Worm (Caenorhabditis elegans) whole organism, late embryonic: Measurements from ENCODE around the gene F01F1.14.

Experiments
- C08G9.2 ChIP-seq: sonication (generic microtip); optimal IDR thresholded peaks from 2 replicates; lab custom pipeline; 2016; ENCODE audit warnings: mild to moderate bottlenecking, missing genetic modification characterization, moderate library complexity, missing compliant biosample characterization
- C38D4.7 ChIP-seq: fragments of 200-800 bp; sonication (Bioruptor generic); optimal IDR thresholded peaks from 2 replicates; lab custom pipeline; 2018; ENCODE audit warnings: mild to moderate bottlenecking, missing genetic modification characterization, moderate library complexity, missing compliant biosample characterization
- F13H6.1 ChIP-seq: sonication (generic microtip); optimal IDR thresholded peaks from 2 replicates; lab custom pipeline; 2016; ENCODE audit warnings: missing genetic modification characterization, missing compliant biosample characterization
- T23F11.4 ChIP-seq: fragments of 200-800 bp; sonication (Bioruptor generic); optimal IDR thresholded peaks from 2 replicates; lab custom pipeline; 2018; ENCODE audit warnings: mild to moderate bottlenecking, missing genetic modification characterization, missing compliant biosample characterization
- ceh-18 ChIP-seq: sonication (generic microtip); optimal IDR thresholded peaks from 2 replicates; lab custom pipeline; 2016; ENCODE audit warnings: missing genetic modification characterization, missing compliant biosample characterization
- ceh-24 ChIP-seq: sonication (generic microtip); optimal IDR thresholded peaks from 2 replicates; lab custom pipeline; 2016; ENCODE audit warnings: mild to moderate bottlenecking, missing genetic modification characterization, missing compliant biosample characterization
- ceh-30 ChIP-seq: fragments of 150-350 bp; optimal IDR thresholded peaks from 2 replicates; lab custom pipeline; 2014; ENCODE audit warnings: missing biosample characterization, missing genetic modification characterization
- ceh-31 ChIP-seq: sonication (generic microtip); optimal IDR thresholded peaks from 2 replicates; lab custom pipeline; 2016; ENCODE audit warnings: missing genetic modification characterization, missing compliant biosample characterization
- ceh-34 ChIP-seq: sonication (generic microtip); optimal IDR thresholded peaks from 2 replicates; lab custom pipeline; 2016; ENCODE audit warnings: mild to moderate bottlenecking, missing genetic modification characterization, missing compliant biosample characterization
- ceh-45 ChIP-seq: fragments of 200-800 bp; sonication (Bioruptor generic); IDR thresholded peaks from 2 replicates; pipeline ENCODE4 v1.3.6; 2022; ENCODE audit warnings: missing genetic modification reagents, missing genetic modification characterization, missing compliant biosample characterization
- ceh-48 ChIP-seq: sonication (generic microtip); optimal IDR thresholded peaks from 2 replicates; lab custom pipeline; 2016; ENCODE audit warnings: missing genetic modification characterization, inconsistent platforms, missing compliant biosample characterization
- elt-2 ChIP-seq: sonication (generic microtip); optimal IDR thresholded peaks from 2 replicates; lab custom pipeline; 2016; ENCODE audit warnings: missing genetic modification reagents, missing genetic modification characterization, missing compliant biosample characterization
- ets-4 ChIP-seq: sonication (generic microtip); optimal IDR thresholded peaks from 2 replicates; lab custom pipeline; 2016; ENCODE audit warnings: missing genetic modification characterization, missing compliant biosample characterization
- eyg-1 ChIP-seq: sonication (generic microtip); optimal IDR thresholded peaks from 2 replicates; lab custom pipeline; 2016; ENCODE audit warnings: missing genotype, missing genetic modification characterization, missing compliant biosample characterization
- fkh-6 ChIP-seq: sonication (generic microtip); optimal IDR thresholded peaks from 2 replicates; lab custom pipeline; 2016; ENCODE audit warnings: missing genetic modification characterization, missing compliant biosample characterization
- hlh-15 ChIP-seq: sonication (generic microtip); optimal IDR thresholded peaks from 2 replicates; lab custom pipeline; 2016; ENCODE audit warnings: missing genetic modification characterization, missing compliant biosample characterization
- hlh-30 ChIP-seq: sonication (generic microtip); optimal IDR thresholded peaks from 2 replicates; lab custom pipeline; 2017; ENCODE audit warnings: antibody characterized with exemption, missing genetic modification characterization, missing compliant biosample characterization; ENCODE audit not compliant: insufficient read depth
- hlh-8 ChIP-seq: sonication (generic microtip); optimal IDR thresholded peaks from 2 replicates; lab custom pipeline; 2016; ENCODE audit warnings: missing genotype, missing genetic modification characterization, missing compliant biosample characterization
- mec-3 ChIP-seq: sonication (generic microtip); optimal IDR thresholded peaks from 2 replicates; lab custom pipeline; 2016; ENCODE audit warnings: borderline replicate concordance, missing genetic modification characterization, missing compliant biosample characterization
- nfya-1 ChIP-seq: sonication (generic microtip); optimal IDR thresholded peaks from 2 replicates; lab custom pipeline; 2017; ENCODE audit warnings: missing genetic modification characterization, mild to moderate bottlenecking, missing compliant biosample characterization, antibody characterized with exemption, moderate library complexity
- nhr-11 ChIP-seq: fragments of 150-350 bp; optimal IDR thresholded peaks from 2 replicates; lab custom pipeline; 2014; ENCODE audit warnings: missing biosample characterization, missing genetic modification characterization
- nhr-232 ChIP-seq: sonication (generic microtip); optimal IDR thresholded peaks from 2 replicates; lab custom pipeline; 2016; ENCODE audit warnings: missing genetic modification characterization, missing compliant biosample characterization
- npax-4 ChIP-seq: sonication (generic microtip); optimal IDR thresholded peaks from 2 replicates; lab custom pipeline; 2016; ENCODE audit warnings: missing genetic modification characterization, missing compliant biosample characterization
- pag-3 ChIP-seq: sonication (generic microtip); optimal IDR thresholded peaks from 2 replicates; lab custom pipeline; 2016; ENCODE audit warnings: missing compliant biosample characterization, missing genetic modification characterization, borderline replicate concordance
- pat-9 ChIP-seq: fragments of 200-800 bp; sonication (Bioruptor generic); optimal IDR thresholded peaks from 2 replicates; lab custom pipeline; 2018; ENCODE audit warnings: mild to moderate bottlenecking, missing genetic modification characterization, moderate library complexity, missing compliant biosample characterization
- pax-1 ChIP-seq: fragments of 150-350 bp; optimal IDR thresholded peaks from 2 replicates; lab custom pipeline; 2014; ENCODE audit warnings: missing biosample characterization, missing genetic modification characterization
- pha-2 ChIP-seq: sonication (generic microtip); optimal IDR thresholded peaks from 2 replicates; lab custom pipeline; 2017; ENCODE audit warnings: mild to moderate bottlenecking, missing genetic modification characterization, missing compliant biosample characterization
- pqm-1 ChIP-seq: sonication (generic microtip); optimal IDR thresholded peaks from 2 replicates; lab custom pipeline; 2016; ENCODE audit warnings: missing genetic modification characterization, missing compliant biosample characterization
- ref-2 ChIP-seq: sonication (generic microtip); optimal IDR thresholded peaks from 2 replicates; lab custom pipeline; 2016; ENCODE audit warnings: missing genetic modification characterization, missing compliant biosample characterization
- rnt-1 ChIP-seq: sonication (generic microtip); optimal IDR thresholded peaks from 2 replicates; lab custom pipeline; 2016; ENCODE audit warnings: missing genetic modification characterization, missing compliant biosample characterization
- sdc-2 ChIP-seq: sonication (generic microtip); optimal IDR thresholded peaks from 2 replicates; lab custom pipeline; 2016; ENCODE audit warnings: missing genotype, missing genetic modification characterization, missing compliant biosample characterization
- sox-2 ChIP-seq: fragments of 200-800 bp; sonication (Bioruptor generic); IDR thresholded peaks from 2 replicates; pipeline ENCODE4 v1.3.6; 2022; ENCODE audit warnings: missing genetic modification reagents, missing genetic modification characterization, missing compliant biosample characterization
- unc-3 ChIP-seq, 2 experiments: fragments of 200-800 bp in 1 of 2; sonication (Bioruptor generic) in 1 of 2; sonication (generic microtip) in 1 of 2; conservative IDR thresholded peaks in 1 of 2; optimal IDR thresholded peaks in 1 of 2; 2 replicates each; pipeline versions ENCODE4 v1.3.6 to Lab custom; 2016 to 2022; ENCODE audit warnings: missing compliant biosample characterization in 2 of 2, missing genetic modification characterization in 2 of 2, missing genetic modification reagents in 1 of 2
- unc-42 ChIP-seq: sonication (generic microtip); optimal IDR thresholded peaks from 2 replicates; lab custom pipeline; 2016; ENCODE audit warnings: missing genotype, missing genetic modification characterization, missing compliant biosample characterization
- unc-55 ChIP-seq: sonication (generic microtip); optimal IDR thresholded peaks from 2 replicates; lab custom pipeline; 2017; ENCODE audit warnings: missing biosample characterization, missing genetic modification reagents, missing genetic modification characterization
- zip-5 ChIP-seq: sonication (generic microtip); optimal IDR thresholded peaks from 2 replicates; lab custom pipeline; 2016; ENCODE audit warnings: missing genetic modification characterization, missing compliant biosample characterization

F01F1.14 gene

ce11 chrIII:5882823-5883222 is at the start of gene F01F1.14:
Gene F01F1.14 (minus strand): TSS chrIII:5882923.
- TF ChIP-seq hlh-15 (tag; lab: Kevin White, UChicago), result no peak
- no peak for TF ChIP-seq npax-4 (tag; lab: Kevin White, UChicago)
- no peak for TF ChIP-seq pag-3 (tag; lab: Kevin White, UChicago)
- TF ChIP-seq C08G9.2 (tag; lab: Kevin White, UChicago), result no peak
- TF ChIP-seq ceh-18 (tag; lab: Kevin White, UChicago), result no peak
- TF ChIP-seq nfya-1, result no peak
- TF ChIP-seq ceh-34 (tag; lab: Kevin White, UChicago), result no peak
- TF ChIP-seq pha-2, result no peak
- no peak for TF ChIP-seq C38D4.7 (GFP tag; lab: Kevin White, UChicago)

DNA sequence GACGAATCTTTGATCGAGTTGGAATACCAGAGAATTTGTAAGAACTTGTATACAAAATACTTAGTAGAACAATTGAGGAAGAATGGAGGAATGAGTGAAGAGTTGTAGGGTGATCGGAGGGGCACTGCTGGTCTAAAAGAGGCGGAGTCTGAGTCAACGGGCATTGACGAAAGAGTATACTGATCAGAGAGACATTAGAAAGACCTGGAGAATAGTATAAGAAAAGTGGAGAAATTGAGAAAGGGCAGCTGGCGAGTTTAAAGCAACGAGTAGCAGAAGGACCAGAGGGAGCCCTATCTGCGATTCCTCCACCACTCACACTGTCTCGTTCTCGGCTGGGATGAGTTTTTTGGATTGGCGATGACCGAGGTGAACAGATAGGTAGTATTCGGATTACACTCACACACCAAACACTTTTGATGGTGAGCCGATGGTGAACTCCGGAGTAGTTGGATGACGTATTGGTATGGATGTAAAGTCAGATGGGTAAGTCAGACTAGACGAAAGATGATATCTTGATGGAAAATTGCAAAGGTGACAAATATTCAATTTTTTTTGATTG is 48.8 kb upstream of the F01F1.14 start, which contains the start of gene EGAP1.5:
TSS of gene EGAP1.5 (plus strand) at position 289 of the 562 bp plus-strand sequence.
- TF ChIP-seq ceh-18 (tag; lab: Kevin White, UChicago) (no peak), fkh-6 (tag; lab: Kevin White, UChicago) (no peak), rnt-1 (tag; lab: Kevin White, UChicago) (no peak), ceh-31 (tag; lab: Kevin White, UChicago) (no peak), sox-2 (no peak), pax-1 (tag; lab: Kevin White, UChicago) (no peak), ceh-24 (tag; lab: Kevin White, UChicago) (no peak), ets-4 (tag; lab: Kevin White, UChicago) (no peak), sdc-2 (no peak), nhr-11 (tag; lab: Kevin White, UChicago) (no peak), mec-3 (no peak), zip-5 (no peak), ceh-48 (no peak), pat-9 (tag; lab: Kevin White, UChicago) (peak; percentile 28), ceh-34 (tag; lab: Kevin White, UChicago) (peak; percentile 37), ref-2 (tag; lab: Kevin White, UChicago) (no peak), pqm-1 (tag; lab: Kevin White, UChicago) (no peak), eyg-1 (tag; lab: Kevin White, UChicago) (no peak)
- TF ChIP-seq, all 69 proteins: peak for 2

DNA sequence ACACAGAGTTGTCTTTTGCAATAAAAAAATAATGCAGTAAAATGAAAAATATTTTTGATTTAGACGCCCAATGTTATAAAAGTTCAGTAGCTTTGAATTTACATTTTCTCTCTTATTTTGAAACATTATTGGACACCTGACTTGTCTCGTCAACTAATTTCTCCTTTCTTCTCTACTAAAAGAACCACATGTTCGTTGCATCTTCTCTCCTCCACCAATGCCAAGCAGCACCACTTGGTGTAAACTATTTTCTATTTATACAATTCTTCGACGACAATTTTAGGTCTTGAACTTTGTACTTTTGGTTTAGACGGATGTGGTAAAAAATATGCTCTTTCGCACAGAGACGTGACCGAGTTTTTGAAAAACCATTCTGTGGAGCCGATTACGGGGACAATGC is 47.9 kb upstream of the F01F1.14 start:
- TF ChIP-seq ceh-30 (tag; lab: Kevin White, UChicago) (no peak), hlh-8 (tag; lab: Kevin White, UChicago) (peak; percentile 25), unc-55 (GFP tag; lab: Kevin White, UChicago) (peak; percentile 26), rnt-1 (tag; lab: Kevin White, UChicago) (peak; percentile 0), T23F11.4 (GFP tag; lab: Kevin White, UChicago) (no peak), ceh-45 (no peak), pha-2 (no peak)
- TF ChIP-seq, all 69 proteins: peak for 3

DNA sequence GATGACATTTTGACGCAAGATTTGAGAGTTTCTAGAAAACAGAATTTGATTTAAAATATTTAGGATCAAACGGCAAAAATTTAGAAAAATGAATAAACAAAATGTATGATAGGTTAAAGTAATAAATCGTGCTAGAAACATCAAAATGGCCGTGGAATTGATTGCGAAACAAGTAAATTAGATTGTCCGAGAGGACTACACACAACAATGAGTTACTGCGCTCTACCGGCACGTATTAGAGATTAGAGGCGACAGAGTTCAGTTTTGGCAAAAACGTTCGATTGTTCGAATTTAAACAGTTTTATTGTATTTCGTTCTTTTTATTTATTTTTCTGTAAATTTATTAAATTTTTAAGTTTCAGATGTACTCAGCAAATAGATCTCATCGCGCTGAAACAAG is 43.0 kb upstream of the F01F1.14 start, which contains the start of the genes dnc-2 and bcl-7:
TSS of gene dnc-2 (minus strand) at position 33 of the 400 bp plus-strand sequence.
TSS of gene bcl-7 (plus strand) at position 363 of the 400 bp plus-strand sequence.
- TF ChIP-seq unc-42 (peak; percentile 26), pax-1 (tag; lab: Kevin White, UChicago) (no peak)

DNA sequence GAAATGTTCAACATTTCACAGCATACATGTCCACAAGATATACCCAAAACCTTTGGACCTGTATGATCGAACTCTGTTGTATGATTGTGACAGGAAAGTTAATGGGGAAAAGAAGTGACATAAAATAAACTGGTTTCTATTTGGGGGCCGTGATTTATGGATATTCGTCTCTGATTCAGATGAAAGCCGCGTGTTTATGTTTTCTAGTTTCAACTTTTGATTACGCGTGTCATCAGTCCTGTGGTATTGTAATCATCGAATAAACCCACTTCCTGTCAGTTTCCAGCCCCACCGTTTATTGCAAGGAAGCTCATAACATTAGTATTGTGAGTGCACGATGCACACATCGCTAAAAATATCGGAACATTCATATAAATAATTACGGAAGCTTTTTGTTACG is 39.5 kb upstream of the F01F1.14 start:
- TF ChIP-seq nhr-232 (tag; lab: Kevin White, UChicago), result no peak
- no peak for TF ChIP-seq eyg-1 (tag; lab: Kevin White, UChicago)
- TF ChIP-seq unc-3 (GFP tag; conservative IDR thresholded peaks at IDR 0.05; lab: Robert Waterston, UW), result no peak
- no peak for TF ChIP-seq unc-3 (tag; optimal IDR thresholded peaks at IDR 0.05; lab: Kevin White, UChicago)
- no peak for TF ChIP-seq elt-2
- no peak for TF ChIP-seq unc-42
- no peak for TF ChIP-seq hlh-30 (tag; lab: Kevin White, UChicago)
- no peak for TF ChIP-seq nhr-11 (tag; lab: Kevin White, UChicago)
- no peak for TF ChIP-seq ceh-30 (tag; lab: Kevin White, UChicago)
- TF ChIP-seq F13H6.1 (tag; lab: Kevin White, UChicago), result no peak
